Worm (Caenorhabditis elegans) whole organism, young adult: ENCODE measurements around the gene attf-2.

Experiments used
- B0035.1 ChIP-seq: sonication (generic microtip); optimal IDR thresholded peaks from 2 replicates; lab custom pipeline; 2016; ENCODE audit warnings: missing genetic modification characterization, mild to moderate bottlenecking, missing compliant biosample characterization, missing genotype, missing genetic modification reagents
- C06A6.2 ChIP-seq: fragments of 200-800 bp; sonication (Bioruptor generic); conservative IDR thresholded peaks from 2 replicates; pipeline ENCODE4 v1.3.6; 2022; ENCODE audit warnings: missing genetic modification characterization, missing compliant biosample characterization
- F39B2.1 ChIP-seq: fragments of 200-800 bp; sonication (Bioruptor generic); IDR thresholded peaks from 2 replicates; pipeline ENCODE4 v1.3.6; 2022; ENCODE audit warnings: missing genetic modification reagents, missing genetic modification characterization, missing compliant biosample characterization
- F49E8.2 ChIP-seq: sonication (generic microtip); optimal IDR thresholded peaks from 3 replicates; lab custom pipeline; 2017; ENCODE audit warnings: missing genetic modification characterization, mild to moderate bottlenecking, missing compliant biosample characterization, antibody characterized with exemption, moderate library complexity; ENCODE audit not compliant: insufficient read depth
- F52B5.7 ChIP-seq: sonication (generic microtip); optimal IDR thresholded peaks from 2 replicates; lab custom pipeline; 2016; ENCODE audit warnings: mild to moderate bottlenecking, missing genetic modification characterization, missing compliant biosample characterization
- F55B11.4 ChIP-seq: sonication (generic microtip); optimal IDR thresholded peaks from 2 replicates; lab custom pipeline; 2016; ENCODE audit warnings: missing compliant biosample characterization, missing genetic modification characterization, borderline replicate concordance; ENCODE audit not compliant: insufficient read depth
- K12H6.12 ChIP-seq: fragments of 200-800 bp; sonication (Bioruptor generic); optimal IDR thresholded peaks from 2 replicates; lab custom pipeline; 2018; ENCODE audit warnings: mild to moderate bottlenecking, missing genetic modification characterization, missing compliant biosample characterization
- Y67H2A.10 ChIP-seq: fragments of 200-800 bp; sonication (Bioruptor generic); conservative IDR thresholded peaks from 2 replicates; pipeline ENCODE4 v1.3.6; 2022; ENCODE audit warnings: missing genetic modification reagents, missing genetic modification characterization, missing compliant biosample characterization
- Y95B8A.8 ChIP-seq: fragments of 200-800 bp; sonication (Bioruptor generic); IDR thresholded peaks from 2 replicates; pipeline ENCODE4 v1.3.6; 2022; ENCODE audit warnings: missing genetic modification reagents, missing genetic modification characterization, missing compliant biosample characterization
- athp-1 ChIP-seq: sonication (generic microtip); optimal IDR thresholded peaks from 2 replicates; lab custom pipeline; 2017; ENCODE audit warnings: mild to moderate bottlenecking, missing genetic modification characterization, missing compliant biosample characterization
- attf-3 ChIP-seq: fragments of 200-800 bp; sonication (Bioruptor generic); conservative IDR thresholded peaks from 2 replicates; pipeline ENCODE4 v1.3.6; 2022; ENCODE audit warnings: missing genetic modification reagents, missing genetic modification characterization, missing compliant biosample characterization
- bed-1 ChIP-seq: fragments of 200-800 bp; sonication (Bioruptor generic); IDR thresholded peaks from 2 replicates; pipeline ENCODE4 v1.3.6; 2022; ENCODE audit warnings: missing genetic modification reagents, missing genetic modification characterization, missing compliant biosample characterization
- ccch-3 ChIP-seq: fragments of 200-800 bp; sonication (Bioruptor generic); optimal IDR thresholded peaks from 2 replicates; lab custom pipeline; 2018; ENCODE audit warnings: mild to moderate bottlenecking, missing genetic modification characterization, missing compliant biosample characterization
- ceh-100 ChIP-seq: fragments of 200-800 bp; sonication (Bioruptor generic); IDR thresholded peaks from 2 replicates; pipeline ENCODE4 v1.3.6; 2022; ENCODE audit warnings: missing genetic modification reagents, missing genetic modification characterization, missing compliant biosample characterization
- ceh-27 ChIP-seq: fragments of 200-800 bp; sonication (Bioruptor generic); optimal IDR thresholded peaks from 2 replicates; lab custom pipeline; 2018; ENCODE audit warnings: mild to moderate bottlenecking, missing genetic modification characterization, moderate library complexity, missing compliant biosample characterization
- egl-18 ChIP-seq: fragments of 200-800 bp; sonication (Bioruptor generic); IDR thresholded peaks from 2 replicates; pipeline ENCODE4 v1.3.6; 2022; ENCODE audit warnings: missing genetic modification reagents, missing genetic modification characterization, missing compliant biosample characterization
- egl-44 ChIP-seq: fragments of 200-800 bp; sonication (Bioruptor generic); IDR thresholded peaks from 2 replicates; pipeline ENCODE4 v1.3.6; 2022; ENCODE audit warnings: missing genetic modification reagents, missing genetic modification characterization, missing compliant biosample characterization
- him-1 ChIP-seq: sonication (generic microtip); optimal IDR thresholded peaks from 2 replicates; lab custom pipeline; 2016; ENCODE audit warnings: missing genotype, missing genetic modification reagents, missing genetic modification characterization, missing compliant biosample characterization
- hsf-1 ChIP-seq: fragments of 200-800 bp; sonication (Bioruptor generic); IDR thresholded peaks from 2 replicates; pipeline ENCODE4 v1.3.6; 2022; ENCODE audit warnings: missing genetic modification reagents, missing genetic modification characterization, missing compliant biosample characterization
- let-607 ChIP-seq, 2 experiments: fragments of 200-800 bp in 1 of 2; sonication (Bioruptor generic) in 1 of 2; sonication (generic microtip) in 1 of 2; optimal IDR thresholded peaks; 2 replicates each; lab custom pipeline; 2016 to 2018; ENCODE audit warnings: mild to moderate bottlenecking in 2 of 2, missing compliant biosample characterization in 2 of 2, missing genetic modification characterization in 2 of 2, moderate library complexity in 2 of 2, missing genotype in 1 of 2
- lin-40 ChIP-seq: sonication (generic microtip); optimal IDR thresholded peaks from 2 replicates; lab custom pipeline; 2016; ENCODE audit warnings: missing genetic modification characterization, mild to moderate bottlenecking, missing compliant biosample characterization, missing genotype, missing genetic modification reagents
- lsy-27 ChIP-seq: sonication (generic microtip); optimal IDR thresholded peaks from 2 replicates; lab custom pipeline; 2017; ENCODE audit warnings: missing genetic modification characterization, mild to moderate bottlenecking, missing compliant biosample characterization, antibody characterized with exemption, missing genotype, borderline replicate concordance; ENCODE audit not compliant: insufficient read depth
- madf-3 ChIP-seq: fragments of 200-800 bp; sonication (Bioruptor generic); IDR thresholded peaks from 2 replicates; pipeline ENCODE4 v1.3.6; 2022; ENCODE audit warnings: missing genetic modification reagents, missing genetic modification characterization, missing compliant biosample characterization
- mel-28 ChIP-seq: sonication (generic microtip); optimal IDR thresholded peaks from 2 replicates; lab custom pipeline; 2016; ENCODE audit warnings: borderline replicate concordance, mild to moderate bottlenecking, missing genetic modification characterization, missing compliant biosample characterization
- mes-4 ChIP-seq: sonication (generic microtip); optimal IDR thresholded peaks from 2 replicates; lab custom pipeline; 2016; ENCODE audit warnings: missing genotype, missing genetic modification characterization, missing compliant biosample characterization
- nfya-2 ChIP-seq: fragments of 200-800 bp; sonication (Bioruptor generic); IDR thresholded peaks from 2 replicates; pipeline ENCODE4 v1.3.6; 2022; ENCODE audit warnings: missing genetic modification reagents, missing genetic modification characterization, missing compliant biosample characterization
- nhr-120 ChIP-seq: fragments of 200-800 bp; sonication (Bioruptor generic); IDR thresholded peaks from 2 replicates; pipeline ENCODE4 v1.3.6; 2022; ENCODE audit warnings: missing genetic modification characterization, missing compliant biosample characterization
- nhr-179 ChIP-seq: sonication (generic microtip); optimal IDR thresholded peaks from 2 replicates; lab custom pipeline; 2016; ENCODE audit warnings: mild to moderate bottlenecking, missing genetic modification characterization, missing compliant biosample characterization
- nhr-27 ChIP-seq: fragments of 200-800 bp; sonication (Bioruptor generic); optimal IDR thresholded peaks from 2 replicates; lab custom pipeline; 2018; ENCODE audit warnings: mild to moderate bottlenecking, missing genetic modification characterization, moderate library complexity, missing compliant biosample characterization
- nhr-80 ChIP-seq: sonication (generic microtip); optimal IDR thresholded peaks from 2 replicates; lab custom pipeline; 2016; ENCODE audit warnings: missing genetic modification characterization, missing compliant biosample characterization
- repo-1 ChIP-seq: sonication (generic microtip); optimal IDR thresholded peaks from 2 replicates; lab custom pipeline; 2017; ENCODE audit warnings: mild to moderate bottlenecking, missing genetic modification characterization, missing compliant biosample characterization
- sea-2 ChIP-seq: fragments of 200-800 bp; sonication (Bioruptor generic); IDR thresholded peaks from 2 replicates; pipeline ENCODE4 v1.3.6; 2022; ENCODE audit warnings: missing genetic modification characterization, missing compliant biosample characterization
- snpc-1.1 ChIP-seq: sonication (generic microtip); optimal IDR thresholded peaks from 2 replicates; lab custom pipeline; 2017; ENCODE audit warnings: missing genetic modification characterization, mild to moderate bottlenecking, missing compliant biosample characterization, antibody characterized with exemption, moderate library complexity, missing genotype, missing genetic modification reagents; ENCODE audit not compliant: insufficient read depth
- snpc-1.3 ChIP-seq: sonication (generic microtip); optimal IDR thresholded peaks from 2 replicates; lab custom pipeline; 2017; ENCODE audit warnings: missing genetic modification characterization, mild to moderate bottlenecking, missing compliant biosample characterization, antibody characterized with exemption, moderate library complexity, missing genotype, missing genetic modification reagents; ENCODE audit not compliant: insufficient read depth
- snpc-4 ChIP-seq, 5 experiments: fragments of 150-350 bp in 1 of 5; sonication (generic microtip) in 4 of 5; optimal IDR thresholded peaks; 2 replicates each; lab custom pipeline; 2014 to 2018; ENCODE audit warnings: missing genetic modification characterization in 5 of 5, missing biosample characterization in 3 of 5, antibody characterized with exemption in 2 of 5, mild to moderate bottlenecking in 2 of 5, missing compliant biosample characterization in 2 of 5, missing genotype in 2 of 5, moderate library complexity in 2 of 5, missing genetic modification reagents in 1 of 5
- tbx-9 ChIP-seq: sonication (generic microtip); optimal IDR thresholded peaks from 2 replicates; lab custom pipeline; 2016; ENCODE audit warnings: borderline replicate concordance, missing genetic modification characterization, inconsistent platforms, missing compliant biosample characterization
- tlf-1 ChIP-seq: fragments of 200-800 bp; sonication (Bioruptor generic); optimal IDR thresholded peaks from 2 replicates; lab custom pipeline; 2018; ENCODE audit warnings: mild to moderate bottlenecking, missing genetic modification characterization, missing compliant biosample characterization
- unc-130 ChIP-seq: sonication (generic microtip); optimal IDR thresholded peaks from 2 replicates; lab custom pipeline; 2016; ENCODE audit warnings: missing genetic modification reagents, missing genetic modification characterization, missing compliant biosample characterization
- unc-62 ChIP-seq: fragments of 150-350 bp; optimal IDR thresholded peaks from 2 replicates; lab custom pipeline; 2014; ENCODE audit warnings: missing biosample characterization, missing genetic modification reagents, missing genetic modification characterization
- ztf-18 ChIP-seq: sonication (generic microtip); optimal IDR thresholded peaks from 2 replicates; lab custom pipeline; 2016; ENCODE audit warnings: missing genotype, mild to moderate bottlenecking, missing genetic modification characterization, missing compliant biosample characterization
- ztf-22 ChIP-seq: fragments of 200-800 bp; sonication (Bioruptor generic); optimal IDR thresholded peaks from 2 replicates; lab custom pipeline; 2018; ENCODE audit warnings: mild to moderate bottlenecking, missing genetic modification characterization, moderate library complexity, missing compliant biosample characterization
- ztf-28 ChIP-seq: fragments of 200-800 bp; sonication (Bioruptor generic); IDR thresholded peaks from 2 replicates; pipeline ENCODE4 v1.3.6; 2022; ENCODE audit warnings: missing genetic modification reagents, missing genetic modification characterization, missing compliant biosample characterization
- ztf-6 ChIP-seq: fragments of 200-800 bp; sonication (Bioruptor generic); IDR thresholded peaks from 2 replicates; pipeline ENCODE4 v1.3.6; 2022; ENCODE audit warnings: missing genetic modification reagents, missing genetic modification characterization, missing compliant biosample characterization

Gene attf-2

DNA sequence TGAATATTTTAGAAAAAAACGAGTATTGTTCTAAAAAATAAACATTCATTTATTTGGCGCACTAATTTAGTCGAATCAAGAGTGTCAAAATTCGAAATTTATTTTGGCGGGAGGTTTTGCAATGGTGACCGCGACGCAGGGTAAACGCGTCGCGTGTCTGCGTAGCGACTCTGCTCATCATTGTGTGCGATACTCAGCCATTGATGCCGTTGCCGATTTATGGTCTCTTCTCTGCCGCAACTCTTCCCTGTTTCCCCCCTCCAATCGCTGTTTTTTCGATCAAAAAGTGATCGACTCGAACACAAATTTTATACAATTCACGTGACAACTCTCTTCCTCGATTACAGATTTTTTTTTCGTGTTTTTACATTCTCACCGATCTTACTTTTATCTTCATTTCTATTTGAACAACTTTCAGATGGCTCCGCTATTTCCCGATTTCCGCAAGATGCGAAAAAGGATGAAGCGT is 595 bp upstream of the attf-2 start, which contains the start of gene F09G2.2 (continued):
- TF ChIP-seq him-1 (tag; lab: Kevin White, UChicago) (peak; percentile 55), athp-1 (tag; lab: Kevin White, UChicago) (peak; percentile 66), repo-1 (tag; lab: Kevin White, UChicago) (no peak), C06A6.2 (GFP tag; lab: Robert Waterston, UW) (no peak; the same call in 1 of the 2 replicates), tlf-1 (peak; percentile 84), ztf-18 (tag; lab: Kevin White, UChicago) (peak; percentile 70), egl-44 (GFP tag; lab: Robert Waterston, UW) (peak; percentile 52; the same call in 1 of the 2 replicates), hsf-1 (peak; percentile 72; the same call in 1 of the 2 replicates), F39B2.1 (GFP tag; lab: Robert Waterston, UW) (no peak), let-607 (tag; optimal IDR thresholded peaks at IDR 0.05; lab: Kevin White, UChicago) (peak; percentile 2 to 69), unc-62 (GFP tag; lab: Kevin White, UChicago) (peak; percentile 13), nhr-179 (no peak), nhr-27 (tag; lab: Kevin White, UChicago) (no peak), Y67H2A.10 (GFP tag; lab: Robert Waterston, UW) (peak; percentile 76; the same call in 1 of the 2 replicates), ccch-3 (GFP tag; lab: Kevin White, UChicago) (no peak), snpc-1.1 (peak; percentile 56), mel-28 (tag; lab: Kevin White, UChicago) (no peak), egl-18 (GFP tag; lab: Robert Waterston, UW) (no peak), ztf-28 (GFP tag; lab: Robert Waterston, UW) (0 out of 2 replicates have a peak, but pooled peaks have one; percentile 6), lsy-27 (tag; lab: Kevin White, UChicago) (no peak), ztf-22 (GFP tag; lab: Kevin White, UChicago) (peak; percentile 2), attf-3 (GFP tag; lab: Robert Waterston, UW) (peak; percentile 73), madf-3 (GFP tag; lab: Robert Waterston, UW) (peak; percentile 100), snpc-4 (GFP tag; optimal IDR thresholded peaks at IDR 0.05; lab: Kevin White, UChicago) (no peak), snpc-4 (tag; optimal IDR thresholded peaks at IDR 0.05; lab: Kevin White, UChicago) (peak; percentile 34 to 78 (median 70)), F52B5.7 (no peak), unc-130 (GFP tag; lab: Kevin White, UChicago) (peak; percentile 32), mes-4 (no peak), F49E8.2 (tag; lab: Kevin White, UChicago) (peak; percentile 9), ztf-6 (GFP tag; lab: Robert Waterston, UW) (no peak), tbx-9 (tag; lab: Kevin White, UChicago) (no peak), ceh-27 (GFP tag; lab: Kevin White, UChicago) (peak; percentile 88), F55B11.4 (tag; lab: Kevin White, UChicago) (no peak), lin-40 (tag; lab: Kevin White, UChicago) (peak; percentile 86), nfya-2 (GFP tag; lab: Robert Waterston, UW) (no peak), snpc-1.3 (tag; lab: Kevin White, UChicago) (peak; percentile 83), bed-1 (GFP tag; lab: Robert Waterston, UW) (no peak), ceh-100 (GFP tag; lab: Robert Waterston, UW) (peak; percentile 71), nhr-80 (tag; lab: Kevin White, UChicago) (peak; percentile 90), B0035.1 (tag; lab: Kevin White, UChicago) (peak; percentile 0), sea-2 (no peak), nhr-120 (GFP tag; lab: Robert Waterston, UW) (no peak), K12H6.12 (tag; lab: Kevin White, UChicago) (peak; percentile 79), Y95B8A.8 (GFP tag; lab: Robert Waterston, UW) (peak; percentile 84)
